Fruit fly (Drosophila melanogaster): ENCODE measurements around the gene CG5149.

The CG5149 gene

dm6 chr2L:7387813-7388558, at the start of gene CG5149, which contains the start of gene gudu (continued):
- TF ChIP-seq CG6813 (GFP tag; optimal IDR thresholded peaks at IDR 0.05) (no peak), Atf3 (GFP tag; optimal IDR thresholded peaks at IDR 0.05) (no peak), fd3F (GFP tag; optimal IDR thresholded peaks at IDR 0.05) (no peak), CG33557 (GFP tag; optimal IDR thresholded peaks at IDR 0.05) (no peak), toy (GFP tag; IDR thresholded peaks at IDR 0.05) (no peak), Tbp (GFP tag; optimal IDR thresholded peaks at IDR 0.05) (no peak), CG14965 (GFP tag; optimal IDR thresholded peaks at IDR 0.05; ENCODE audit: borderline replicate concordance) (no peak), CG12104 (GFP tag; optimal IDR thresholded peaks at IDR 0.05) (no peak), Chrac-16 (GFP tag; optimal IDR thresholded peaks at IDR 0.05) (no peak), bcd (GFP tag; optimal IDR thresholded peaks at IDR 0.05) (peak; percentile 40), CG15514 (GFP tag; optimal IDR thresholded peaks at IDR 0.05) (peak; percentile 65), CG2129 (GFP tag; IDR thresholded peaks at IDR 0.05; ENCODE audit: partially characterized antibody) (peak; percentile 51), CG6765 (GFP tag; optimal IDR thresholded peaks at IDR 0.05) (no peak), bowl (GFP tag; IDR thresholded peaks at IDR 0.05) (no peak), CG10274 (GFP tag; optimal IDR thresholded peaks at IDR 0.05) (no peak), NFAT (GFP tag; IDR thresholded peaks at IDR 0.05) (no peak), CG8944 (GFP tag; optimal IDR thresholded peaks at IDR 0.05) (no peak), CoRest (tag; optimal IDR thresholded peaks at IDR 0.05) (peak; percentile 12), mam (GFP tag; optimal IDR thresholded peaks at IDR 0.05) (no peak), cato (GFP tag; optimal IDR thresholded peaks at IDR 0.05; ENCODE audit: borderline replicate concordance) (no peak), CG12744 (GFP tag; optimal IDR thresholded peaks at IDR 0.05) (no peak), Dip2 (GFP tag; IDR thresholded peaks at IDR 0.05) (no peak), CG15479 (GFP tag; optimal IDR thresholded peaks at IDR 0.05) (no peak), CG8388 (GFP tag; optimal IDR thresholded peaks at IDR 0.05) (no peak), CG4282 (GFP tag; optimal IDR thresholded peaks at IDR 0.05) (no peak), sc (optimal IDR thresholded peaks at IDR 0.05) (no peak), sc (GFP tag; optimal IDR thresholded peaks at IDR 0.05) (no peak), Nf-YA (GFP tag; IDR thresholded peaks at IDR 0.05) (no peak), Deaf1 (tag; optimal IDR thresholded peaks at IDR 0.05) (no peak), CG8765 (GFP tag; IDR thresholded peaks at IDR 0.05) (peak; percentile 51), slbo (GFP tag; IDR thresholded peaks at IDR 0.05) (peak; percentile 26; the same call in 1 of the 2 replicates), CG7556 (GFP tag; optimal IDR thresholded peaks at IDR 0.05) (no peak), gcm2 (GFP tag; optimal IDR thresholded peaks at IDR 0.05) (no peak), Poxn (GFP tag; IDR thresholded peaks at IDR 0.05) (no peak)

DNA sequence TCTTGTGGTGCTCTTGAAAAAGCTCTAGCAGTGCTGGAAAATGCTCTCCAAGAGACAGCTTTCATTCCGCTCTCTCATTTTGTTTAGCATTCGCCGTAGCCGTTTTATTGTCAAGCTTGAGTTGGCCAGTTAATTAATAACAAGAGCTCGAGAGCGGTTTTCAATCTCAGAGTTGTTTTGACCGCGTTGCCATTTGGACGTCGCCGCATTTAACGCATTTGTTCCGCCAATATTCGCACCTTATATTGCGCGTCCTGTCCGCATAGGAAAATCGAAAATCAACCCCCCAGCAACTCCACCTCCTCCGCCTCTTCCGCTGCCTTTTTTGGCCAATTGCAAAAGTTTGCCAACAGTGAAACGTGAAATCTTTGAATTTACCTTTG, 49.3 kb upstream of the CG5149 start, which contains the start of gene CG5973:
CG5973 (plus strand) TSS at position 168 of the 383 bp plus-strand sequence.
- TF ChIP-seq CG43689 (GFP tag; IDR thresholded peaks at IDR 0.05): no peak
- no peak for TF ChIP-seq lola (GFP tag; optimal IDR thresholded peaks at IDR 0.05)
- no peak for TF ChIP-seq CG3847 (GFP tag; IDR thresholded peaks at IDR 0.05)
- no peak for TF ChIP-seq pnt (GFP tag; optimal IDR thresholded peaks at IDR 0.05)
- TF ChIP-seq fd96Cb (tag; optimal IDR thresholded peaks at IDR 0.05): no peak
- no peak for TF ChIP-seq lab (GFP tag; optimal IDR thresholded peaks at IDR 0.05)
- TF ChIP-seq maf-S (GFP tag; optimal IDR thresholded peaks at IDR 0.05): no peak
- TF ChIP-seq Atf6 (GFP tag; IDR thresholded peaks at IDR 0.05): 0 out of 2 replicates have a peak, but pooled peaks have one; percentile 13
- TF ChIP-seq Rfx (GFP tag; IDR thresholded peaks at IDR 0.05): 0 out of 2 replicates have a peak, but pooled peaks have one; percentile 18
- TF ChIP-seq CG30403 (GFP tag; optimal IDR thresholded peaks at IDR 0.05): no peak
- TF ChIP-seq gfzf (GFP tag; optimal IDR thresholded peaks at IDR 0.05): no peak
- TF ChIP-seq CG10267 (tag; optimal IDR thresholded peaks at IDR 0.05): peak; percentile 8
- TF ChIP-seq cwo (GFP tag; optimal IDR thresholded peaks at IDR 0.05): no peak
- TF ChIP-seq CG17328 (GFP tag; IDR thresholded peaks at IDR 0.05): 0 out of 2 replicates have a peak, but pooled peaks have one; percentile 9
- peak; percentile 71; the same call in 1 of the 4 replicates for TF ChIP-seq chinmo (GFP tag; IDR thresholded peaks at IDR 0.05; ENCODE audit: partially characterized antibody)
- peak; percentile 34; the same call in 1 of the 2 replicates for TF ChIP-seq bbx (GFP tag; IDR thresholded peaks at IDR 0.05; ENCODE audit: partially characterized antibody)
- TF ChIP-seq CG14050 (GFP tag; IDR thresholded peaks at IDR 0.05): 0 out of 3 replicates have a peak, but pooled peaks have one; percentile 19

All from whole organism, embryonic.